Worm (Caenorhabditis elegans): Measurements from ENCODE around the gene R53.8.
A peak's percentile ranks its signal among the peaks of the same experiment; 100 is the strongest.

R53.8 gene

DNA sequence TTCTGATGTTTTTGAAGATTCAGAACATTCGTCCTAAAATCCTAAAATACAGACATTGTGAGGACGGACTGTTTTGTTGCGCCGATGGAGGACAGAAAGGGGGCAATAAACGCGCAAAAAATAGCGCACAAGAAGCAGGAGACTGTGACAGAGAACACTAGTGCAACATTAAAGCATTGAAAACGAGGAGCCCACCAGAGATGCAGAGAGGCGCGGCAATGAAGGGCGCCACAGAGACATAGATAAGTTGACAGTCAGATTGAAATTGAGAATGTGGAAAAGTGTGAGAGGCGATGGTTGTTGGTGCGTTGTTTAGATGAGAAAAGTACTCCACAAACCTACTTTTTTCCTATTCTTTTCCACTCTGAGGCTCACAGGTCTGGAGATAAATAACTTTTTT, 1.5 kb upstream of the R53.8 start, which contains the start of gene aakg-5 (continued):
- TF ChIP-seq hif-1 (tag; optimal IDR thresholded peaks at IDR 0.05) (peak in 1 of 2 experiments; percentile 33), mxl-3 (GFP tag; optimal IDR thresholded peaks at IDR 0.05) (peak; percentile 55), ama-1 (optimal IDR thresholded peaks at IDR 0.05) (no peak), lsy-2 (tag; optimal IDR thresholded peaks at IDR 0.05) (peak; percentile 25 to 82), duxl-1 (tag; optimal IDR thresholded peaks at IDR 0.05; ENCODE audit: poor library complexity) (no peak), F37D6.2 (tag; optimal IDR thresholded peaks at IDR 0.05) (no peak), rbr-2 (tag; optimal IDR thresholded peaks at IDR 0.05) (peak; percentile 70), madf-5 (GFP tag; IDR thresholded peaks at IDR 0.05) (0 out of 4 replicates have a peak, but pooled peaks of 1 of the 2 experiments have one; percentile 9), ceh-28 (tag; optimal IDR thresholded peaks at IDR 0.05) (no peak), lin-13 (GFP tag; optimal IDR thresholded peaks at IDR 0.05) (no peak), F44E2.7 (GFP tag; IDR thresholded peaks at IDR 0.05) (no peak), pha-4 (GFP tag; IDR thresholded peaks at IDR 0.05) (peak; percentile 76), pha-4 (tag; optimal IDR thresholded peaks at IDR 0.05) (peak; percentile 80), set-16 (GFP tag; IDR thresholded peaks at IDR 0.05) (no peak), zfp-2 (tag; optimal IDR thresholded peaks at IDR 0.05) (no peak), lin-1 (GFP tag; IDR thresholded peaks at IDR 0.05) (peak; percentile 71), egl-27 (tag; optimal IDR thresholded peaks at IDR 0.05) (no peak), jun-1 (tag; optimal IDR thresholded peaks at IDR 0.05) (no peak), nhr-6 (tag; optimal IDR thresholded peaks at IDR 0.05) (peak; percentile 80), dve-1 (tag; optimal IDR thresholded peaks at IDR 0.05; ENCODE audit: insufficient read depth) (peak; percentile 93), Y48G9A.11 (GFP tag; IDR thresholded peaks at IDR 0.05) (no peak), ctbp-1 (GFP tag; IDR thresholded peaks at IDR 0.05) (peak; percentile 63), nhr-76 (tag; optimal IDR thresholded peaks at IDR 0.05) (no peak), dmd-6 (GFP tag; IDR thresholded peaks at IDR 0.05) (peak; percentile 91), cey-2 (tag; optimal IDR thresholded peaks at IDR 0.05; ENCODE audit: borderline replicate concordance, insufficient read depth) (no peak), ztf-11 (tag; optimal IDR thresholded peaks at IDR 0.05) (no peak), nhr-11 (tag; optimal IDR thresholded peaks at IDR 0.05) (peak; percentile 96), lin-29 (GFP tag; IDR thresholded peaks at IDR 0.05) (no peak), T26A8.4 (GFP tag; IDR thresholded peaks at IDR 0.05) (peak; percentile 55), hlh-11 (tag; optimal IDR thresholded peaks at IDR 0.05) (peak; percentile 95), hlh-30 (tag; optimal IDR thresholded peaks at IDR 0.05; ENCODE audit: insufficient read depth) (peak; percentile 70), ceh-82 (tag; optimal IDR thresholded peaks at IDR 0.05) (no peak), arid-1 (GFP tag; conservative IDR thresholded peaks at IDR 0.05) (0 out of 2 replicates have a peak, but pooled peaks have one; percentile 24), saeg-2 (GFP tag; IDR thresholded peaks at IDR 0.05) (no peak), lir-3 (tag; optimal IDR thresholded peaks at IDR 0.05) (no peak), dpl-1 (GFP tag; optimal IDR thresholded peaks at IDR 0.05) (peak; percentile 63), Y75B8A.6 (GFP tag; IDR thresholded peaks at IDR 0.05) (0 out of 2 replicates have a peak, but pooled peaks have one; percentile 41), D1046.2 (GFP tag; IDR thresholded peaks at IDR 0.05) (no peak), zfp-3 (GFP tag; conservative IDR thresholded peaks at IDR 0.05) (no peak), ceh-44 (GFP tag; IDR thresholded peaks at IDR 0.05) (no peak), ZK337.2 (GFP tag; IDR thresholded peaks at IDR 0.05) (no peak), daf-16 (GFP tag; optimal IDR thresholded peaks at IDR 0.05) (peak; percentile 22 to 63), daf-16 (tag; optimal IDR thresholded peaks at IDR 0.05) (peak; percentile 87), hmg-1.1 (GFP tag; IDR thresholded peaks at IDR 0.05) (peak; percentile 80), mdl-1 (tag; optimal IDR thresholded peaks at IDR 0.05) (peak; percentile 5 to 79), daf-19 (GFP tag; conservative IDR thresholded peaks at IDR 0.05) (no peak), gei-8 (GFP tag; optimal IDR thresholded peaks at IDR 0.05) (no peak), zip-11 (GFP tag; IDR thresholded peaks at IDR 0.05) (no peak), lin-15B (tag; optimal IDR thresholded peaks at IDR 0.05) (no peak), php-3 (GFP tag; IDR thresholded peaks at IDR 0.05) (peak; percentile 84), unc-130 (GFP tag; optimal IDR thresholded peaks at IDR 0.05) (no peak)

Measured in whole organism, L4 larva.